Worm (Caenorhabditis elegans) whole organism, L1 larva: ENCODE measurements around the gene madf-4.

Experiments used
- aly-2 ChIP-seq: fragments of 150-350 bp; optimal IDR thresholded peaks from 2 replicates; lab custom pipeline; 2014; ENCODE audit warnings: missing biosample characterization, missing genetic modification characterization
- blmp-1 ChIP-seq: fragments of 150-350 bp; optimal IDR thresholded peaks from 2 replicates; lab custom pipeline; 2014; ENCODE audit warnings: missing biosample characterization, missing genetic modification characterization
- lin-35 ChIP-seq, 2 experiments: fragments of 150-350 bp; optimal IDR thresholded peaks; 2 replicates each; lab custom pipeline; 2014; ENCODE audit warnings: missing biosample characterization in 2 of 2, missing genetic modification characterization in 2 of 2, missing genetic modification reagents in 2 of 2
- lin-39 ChIP-seq: fragments of 150-350 bp; optimal IDR thresholded peaks from 2 replicates; lab custom pipeline; 2014; ENCODE audit warnings: missing biosample characterization, missing genetic modification reagents, missing genetic modification characterization
- mef-2 ChIP-seq: fragments of 150-350 bp; optimal IDR thresholded peaks from 2 replicates; lab custom pipeline; 2014; ENCODE audit warnings: missing biosample characterization, missing genetic modification characterization
- sptf-1 ChIP-seq: fragments of 150-350 bp; optimal IDR thresholded peaks from 2 replicates; lab custom pipeline; 2014; ENCODE audit warnings: missing biosample characterization, missing genetic modification characterization
- unc-130 ChIP-seq: fragments of 150-350 bp; optimal IDR thresholded peaks from 2 replicates; lab custom pipeline; 2017; ENCODE audit warnings: missing biosample characterization, missing genetic modification characterization, inconsistent platforms
- unc-62 ChIP-seq: fragments of 150-350 bp; optimal IDR thresholded peaks from 2 replicates; lab custom pipeline; 2014; ENCODE audit warnings: missing biosample characterization, missing genetic modification reagents, missing genetic modification characterization
- zip-4 ChIP-seq: fragments of 200-800 bp; sonication (Bioruptor generic); optimal IDR thresholded peaks from 2 replicates; lab custom pipeline; 2018; ENCODE audit warnings: mild to moderate bottlenecking, missing genetic modification characterization, moderate library complexity, missing compliant biosample characterization
- ztf-4 ChIP-seq: fragments of 150-350 bp; optimal IDR thresholded peaks from 2 replicates; lab custom pipeline; 2014; ENCODE audit warnings: missing biosample characterization, missing genetic modification characterization

ce11 chrV:10007484-10007883, 45.2 kb upstream of the madf-4 start:
- TF ChIP-seq zip-4 (GFP tag; lab: Kevin White, UChicago) (no peak), mef-2 (tag; lab: Kevin White, UChicago) (no peak), lin-39 (no peak), ztf-4 (tag; lab: Kevin White, UChicago) (no peak), sptf-1 (tag; lab: Kevin White, UChicago) (no peak), unc-62 (no peak), unc-130 (no peak), aly-2 (tag; lab: Kevin White, UChicago) (no peak), lin-35 (GFP tag; optimal IDR thresholded peaks at IDR 0.05; lab: Kevin White, UChicago) (no peak), blmp-1 (tag; lab: Kevin White, UChicago) (no peak)
